Fruit fly (Drosophila melanogaster) Kc167 (cell line): ENCODE data around the gene Cyp18a1.

Source experiments
- Myc ChIP-seq: fragments of >200 bp; optimal IDR thresholded peaks from 2 replicates; lab custom pipeline; 2017; ENCODE audit warnings: missing external identifiers
- Sin3A ChIP-seq: fragments of >200 bp; optimal IDR thresholded peaks from 2 replicates; lab custom pipeline; 2018; ENCODE audit warnings: missing external identifiers
- h ChIP-seq: fragments of >200 bp; optimal IDR thresholded peaks from 3 replicates; lab custom pipeline; 2018; ENCODE audit warnings: missing external identifiers
- insv ChIP-seq: fragments of >200 bp; optimal IDR thresholded peaks from 3 replicates; lab custom pipeline; 2018; ENCODE audit warnings: missing external identifiers
- psq ChIP-seq: fragments of >200 bp; optimal IDR thresholded peaks from 2 replicates; lab custom pipeline; 2017; ENCODE audit warnings: missing external identifiers

- no peak for TF ChIP-seq Sin3A (lab: Kevin White, UChicago)
- TF ChIP-seq h (lab: Kevin White, UChicago) = no peak
- TF ChIP-seq insv (lab: Kevin White, UChicago) = no peak
- TF ChIP-seq psq (lab: Kevin White, UChicago) = no peak
- TF ChIP-seq Myc (lab: Kevin White, UChicago) = no peak
Measured at dm6 chrX:18676756-18677155, 16.1 kb downstream of the Cyp18a1 start.
